Fruit fly (Drosophila melanogaster): ENCODE data around the gene Rox8.

Rox8 gene

DNA sequence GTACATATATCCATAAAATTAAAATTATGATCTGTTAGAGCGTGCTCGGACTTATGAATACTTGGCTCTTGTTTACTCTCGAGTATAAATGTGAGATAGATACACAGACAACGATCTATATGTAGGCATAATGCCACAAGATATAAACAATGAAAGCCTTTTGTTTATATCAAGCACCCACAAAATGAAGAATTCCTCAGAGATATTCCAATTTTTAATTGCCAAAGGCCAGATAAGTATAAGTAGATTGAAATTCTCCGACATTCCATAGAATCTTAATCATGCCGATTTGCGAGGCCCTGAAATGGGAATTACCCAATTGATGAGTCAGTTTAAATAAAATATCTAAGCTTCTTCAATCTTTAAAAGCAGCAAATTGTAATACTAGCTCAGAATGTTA lies 26.2 kb downstream of the Rox8 start (continued):
- peak; percentile 39 for TF ChIP-seq Med (GFP tag)
- no peak for TF ChIP-seq CG6854 (GFP tag; optimal IDR thresholded peaks at IDR 0.05)
- no peak for TF ChIP-seq CG17612 (GFP tag; IDR thresholded peaks at IDR 0.05)
- TF ChIP-seq CG31365 (tag; optimal IDR thresholded peaks at IDR 0.05) = no peak
- no peak for TF ChIP-seq hb (GFP tag; IDR thresholded peaks at IDR 0.05; ENCODE audit: partially characterized antibody)
- no peak for TF ChIP-seq Deaf1 (tag; optimal IDR thresholded peaks at IDR 0.05)
- TF ChIP-seq Hmr (GFP tag; optimal IDR thresholded peaks at IDR 0.05) = no peak
- no peak for TF ChIP-seq NC2β (GFP tag; optimal IDR thresholded peaks at IDR 0.05)

DNA sequence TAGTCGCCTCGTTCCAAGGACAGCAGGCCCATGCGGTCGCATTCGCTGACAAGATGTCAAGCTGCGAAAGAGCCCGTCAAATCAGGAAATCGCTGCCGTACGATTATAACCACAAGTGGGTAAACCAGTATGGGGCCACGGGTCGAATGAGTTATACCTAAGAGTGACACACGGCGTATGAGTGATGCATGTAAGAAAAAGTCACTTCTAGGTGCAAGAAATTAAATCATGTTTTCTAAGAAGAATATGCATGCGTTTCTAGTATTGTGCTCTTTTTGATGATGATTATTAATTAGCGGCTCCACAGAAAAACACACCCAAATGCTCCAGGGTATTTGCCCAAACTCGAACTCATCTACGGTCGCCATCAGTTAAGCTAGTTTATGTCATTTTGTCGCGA lies 30.4 kb downstream of the Rox8 start:
- TF ChIP-seq sug (tag; optimal IDR thresholded peaks at IDR 0.05) (no peak), az2 (GFP tag; optimal IDR thresholded peaks at IDR 0.05) (no peak), pan (optimal IDR thresholded peaks at IDR 0.05) (no peak), pan (GFP tag; optimal IDR thresholded peaks at IDR 0.05 in 1 of 2, IDR thresholded peaks at IDR 0.05 in 1 of 2) (peak in 1 of 2 experiments; percentile 37), Sox102F (GFP tag; optimal IDR thresholded peaks at IDR 0.05) (peak; percentile 9), otp (GFP tag; IDR thresholded peaks at IDR 0.05) (0 out of 3 replicates have a peak, but pooled peaks have one; percentile 36), CG7372 (GFP tag; IDR thresholded peaks at IDR 0.05) (peak; percentile 52; the same call in 1 of the 2 replicates), trh (GFP tag; optimal IDR thresholded peaks at IDR 0.05) (no peak), Drgx (GFP tag; IDR thresholded peaks at IDR 0.05) (0 out of 2 replicates have a peak, but pooled peaks have one; percentile 43), ranshi (GFP tag; IDR thresholded peaks at IDR 0.05) (no peak), stc (GFP tag; IDR thresholded peaks at IDR 0.05) (peak; percentile 8; the same call in 1 of the 2 replicates), CG11695 (GFP tag; IDR thresholded peaks at IDR 0.05) (0 out of 3 replicates have a peak, but pooled peaks have one; percentile 25), D19B (GFP tag; optimal IDR thresholded peaks at IDR 0.05) (peak; percentile 34), vvl (GFP tag; IDR thresholded peaks at IDR 0.05) (0 out of 2 replicates have a peak, but pooled peaks have one; percentile 15), Hr51 (GFP tag; optimal IDR thresholded peaks at IDR 0.05) (peak in 1 of 2 experiments; percentile 10), Med (GFP tag) (peak; percentile 54), CG3838 (GFP tag; optimal IDR thresholded peaks at IDR 0.05) (no peak), row (GFP tag; IDR thresholded peaks at IDR 0.05) (peak; percentile 26; the same call in 1 of the 3 replicates), MTF-1 (GFP tag; optimal IDR thresholded peaks at IDR 0.05; ENCODE audit: borderline replicate concordance) (no peak), Oli (tag; optimal IDR thresholded peaks at IDR 0.05) (peak; percentile 10)

- TF ChIP-seq so (GFP tag; IDR thresholded peaks at IDR 0.05) (no peak), BtbVII (GFP tag; optimal IDR thresholded peaks at IDR 0.05) (peak; percentile 28), ci (GFP tag; IDR thresholded peaks at IDR 0.05) (0 out of 3 replicates have a peak, but pooled peaks have one; percentile 19), exex (tag; optimal IDR thresholded peaks at IDR 0.05) (peak; percentile 89), ems (GFP tag; optimal IDR thresholded peaks at IDR 0.05) (no peak), tx (GFP tag; optimal IDR thresholded peaks at IDR 0.05) (no peak), CG12744 (GFP tag; optimal IDR thresholded peaks at IDR 0.05) (no peak), psq (GFP tag; optimal IDR thresholded peaks at IDR 0.05) (no peak), CG6272 (GFP tag; IDR thresholded peaks at IDR 0.05) (no peak), Pdp1 (GFP tag; optimal IDR thresholded peaks at IDR 0.05) (peak in 1 of 2 experiments; percentile 12), CG14014 (GFP tag; IDR thresholded peaks at IDR 0.05) (no peak), seq (GFP tag; IDR thresholded peaks at IDR 0.05) (no peak), CG32532 (GFP tag; IDR thresholded peaks at IDR 0.05) (no peak), hkb (optimal IDR thresholded peaks at IDR 0.05) (no peak), hkb (GFP tag; IDR thresholded peaks at IDR 0.05) (no peak), dmrt99B (tag; optimal IDR thresholded peaks at IDR 0.05) (no peak), D (optimal IDR thresholded peaks at IDR 0.05) (no peak), D (GFP tag; optimal IDR thresholded peaks at IDR 0.05) (no peak), D19B (GFP tag; optimal IDR thresholded peaks at IDR 0.05) (no peak), Drgx (GFP tag; IDR thresholded peaks at IDR 0.05) (no peak), dm (GFP tag; optimal IDR thresholded peaks at IDR 0.05) (no peak), CG12236 (GFP tag; optimal IDR thresholded peaks at IDR 0.05) (no peak), CG7839 (tag; optimal IDR thresholded peaks at IDR 0.05) (no peak)
Measured at dm6 chr3R:24015939-24016913, 31.8 kb downstream of the Rox8 start.

Data from whole organism, embryonic.